Fruit fly (Drosophila melanogaster) whole organism: ENCODE data around the gene Spt7.
A peak's percentile ranks its signal among the peaks of the same experiment; 100 is the strongest.
"Not testable (repeated sequence)": the region's sequence is repeated elsewhere in the genome, so short reads cannot be mapped to it uniquely, and the experiment has no call there.

Experiments used
- CG8478 ChIP-seq: fragments of >200 bp; optimal IDR thresholded peaks from 2 replicates; lab custom pipeline; 2018; ENCODE audit warnings: inconsistent platforms
- Dll ChIP-seq: fragments of >200 bp; optimal IDR thresholded peaks from 2 replicates; lab custom pipeline; 2017
- EcR ChIP-seq, 2 experiments: fragments of >200 bp; optimal IDR thresholded peaks; 2 replicates each; lab custom pipeline; 2017; ENCODE audit warnings: missing biosample characterization in 2 of 2, missing genetic modification characterization in 2 of 2, missing genetic modification reagents in 2 of 2
- pan ChIP-seq: fragments of >200 bp; optimal IDR thresholded peaks from 2 replicates; lab custom pipeline; 2017
- psq ChIP-seq: fragments of >200 bp; optimal IDR thresholded peaks from 2 replicates; lab custom pipeline; 2017
- usp ChIP-seq: fragments of >200 bp; optimal IDR thresholded peaks from 2 replicates; lab custom pipeline; 2017; ENCODE audit warnings: missing biosample characterization, missing genetic modification characterization, mixed read lengths

Gene Spt7

dm6 chrX:17886449-17887207 lies 36.4 kb downstream of the Spt7 start:
- TF ChIP-seq usp (GFP tag; lab: Kevin White, UChicago) (no peak), Dll (lab: Kevin White, UChicago) (peak; percentile 52)

DNA sequence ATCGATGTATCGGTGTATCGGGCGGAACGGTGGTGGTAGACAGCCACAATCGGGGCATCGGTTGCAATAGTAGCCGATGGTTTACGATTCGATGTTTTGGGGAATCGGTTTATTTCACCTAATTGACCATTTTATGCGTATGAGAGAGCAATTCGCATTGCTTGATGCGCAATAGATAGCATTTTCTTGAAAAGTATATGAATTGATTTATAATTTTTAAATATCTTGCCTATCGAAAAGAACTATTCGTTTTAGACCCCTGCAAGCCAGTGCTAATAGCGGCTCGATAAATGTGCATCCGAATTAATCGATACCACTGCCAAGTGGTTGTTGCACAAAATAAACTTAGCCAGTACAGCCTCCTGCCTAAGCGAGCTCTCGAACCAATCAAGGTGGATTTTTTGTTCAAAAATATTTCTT lies 37.0 kb downstream of the Spt7 start, which contains the start of gene mnb:
mnb (minus strand) TSS at position 15 of the 420 bp plus-strand sequence.
- TF ChIP-seq EcR (GFP tag; optimal IDR thresholded peaks at IDR 0.05; lab: Kevin White, UChicago) (no peak), Dll (lab: Kevin White, UChicago) (no peak)

dm6 chrX:17887877-17888276 lies 37.6 kb downstream of the Spt7 start, which contains the start of gene CG6788:
Gene CG6788, plus strand, starts transcription at chrX:17888177.
- TF ChIP-seq CG8478 (no peak), EcR (GFP tag; optimal IDR thresholded peaks at IDR 0.05; lab: Kevin White, UChicago) (no peak), pan (lab: Kevin White, UChicago) (no peak), psq (lab: Kevin White, UChicago) (no peak), usp (GFP tag; lab: Kevin White, UChicago) (no peak), Dll (lab: Kevin White, UChicago) (no peak)

DNA sequence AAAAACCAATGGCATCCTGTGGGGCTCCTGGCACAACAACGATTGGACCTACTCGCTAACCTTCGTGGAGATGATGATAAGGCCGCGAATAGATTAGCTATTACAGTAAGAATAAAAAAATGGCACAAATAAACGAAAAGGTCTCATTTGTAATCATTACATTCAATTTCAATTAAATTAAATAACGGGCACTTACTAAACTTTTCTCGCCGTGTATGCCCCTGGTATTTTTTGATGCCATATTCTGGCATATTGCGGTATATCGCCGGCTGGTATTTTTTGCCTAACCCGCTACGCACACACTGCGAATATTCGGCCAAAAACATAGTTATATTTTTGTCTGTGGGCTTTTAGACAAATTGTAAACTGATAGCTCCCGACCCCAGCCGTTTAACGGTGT lies 39.0 kb downstream of the Spt7 start, which contains the start of gene Gss1:
Gss1 (plus strand) TSS at position 301 of the 400 bp plus-strand sequence.
- TF ChIP-seq usp (GFP tag; lab: Kevin White, UChicago); CG8478; psq (lab: Kevin White, UChicago): not testable (repeated sequence)

DNA sequence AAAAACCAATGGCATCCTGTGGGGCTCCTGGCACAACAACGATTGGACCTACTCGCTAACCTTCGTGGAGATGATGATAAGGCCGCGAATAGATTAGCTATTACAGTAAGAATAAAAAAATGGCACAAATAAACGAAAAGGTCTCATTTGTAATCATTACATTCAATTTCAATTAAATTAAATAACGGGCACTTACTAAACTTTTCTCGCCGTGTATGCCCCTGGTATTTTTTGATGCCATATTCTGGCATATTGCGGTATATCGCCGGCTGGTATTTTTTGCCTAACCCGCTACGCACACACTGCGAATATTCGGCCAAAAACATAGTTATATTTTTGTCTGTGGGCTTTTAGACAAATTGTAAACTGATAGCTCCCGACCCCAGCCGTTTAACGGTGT lies 49.1 kb downstream of the Spt7 start, which contains the start of gene Gss2:
Gss2 (plus strand) TSS at position 301 of the 400 bp plus-strand sequence.
- not testable (repeated sequence) for TF ChIP-seq psq, Dll, pan (lab: Kevin White, UChicago)
